Fruit fly (Drosophila melanogaster): ENCODE results near the gene Toll-6.

- TF ChIP-seq CG8478 (optimal IDR thresholded peaks at IDR 0.05), result no peak
- no peak for TF ChIP-seq CTCF (optimal IDR thresholded peaks at IDR 0.05)
Observed at dm6 chr3L:15306447-15306846, 30.0 kb upstream of the Toll-6 start.
